Fruit fly (Drosophila melanogaster): ENCODE data around the gene CG7131.

CG7131 gene

dm6 chr3R:18255281-18255680 lies 33.3 kb downstream of the CG7131 start, which contains the start of the genes Ada2a, Polr2D, Tgs1 and moi (continued):
- TF ChIP-seq CG2116 (GFP tag; optimal IDR thresholded peaks at IDR 0.05) (peak; percentile 66), Xbp1 (GFP tag; optimal IDR thresholded peaks at IDR 0.05) (no peak), nau (GFP tag; optimal IDR thresholded peaks at IDR 0.05) (no peak), Sry-δ (GFP tag; optimal IDR thresholded peaks at IDR 0.05) (peak; percentile 92), Usf (GFP tag; optimal IDR thresholded peaks at IDR 0.05) (no peak), CG11456 (GFP tag; IDR thresholded peaks at IDR 0.05) (no peak), zen2 (GFP tag; IDR thresholded peaks at IDR 0.05; ENCODE audit: partially characterized antibody) (peak; percentile 51; the same call in 1 of the 3 replicates), chinmo (GFP tag; IDR thresholded peaks at IDR 0.05; ENCODE audit: partially characterized antibody) (0 out of 4 replicates have a peak, but pooled peaks have one; percentile 73), HmgZ (tag; optimal IDR thresholded peaks at IDR 0.05) (peak; percentile 15), CG18262 (tag; optimal IDR thresholded peaks at IDR 0.05) (no peak), CG17802 (tag; optimal IDR thresholded peaks at IDR 0.05) (no peak), knrl (GFP tag; IDR thresholded peaks at IDR 0.05; ENCODE audit: partially characterized antibody) (peak; percentile 73), CG3847 (GFP tag; IDR thresholded peaks at IDR 0.05) (0 out of 2 replicates have a peak, but pooled peaks have one; percentile 33), CG11504 (tag; optimal IDR thresholded peaks at IDR 0.05) (no peak), stc (GFP tag; IDR thresholded peaks at IDR 0.05) (no peak), CG17612 (GFP tag; IDR thresholded peaks at IDR 0.05) (no peak), sima (GFP tag; optimal IDR thresholded peaks at IDR 0.05) (no peak), tio (GFP tag; optimal IDR thresholded peaks at IDR 0.05) (no peak), ftz-f1 (GFP tag; optimal IDR thresholded peaks at IDR 0.05) (peak; percentile 80), pzg (GFP tag; optimal IDR thresholded peaks at IDR 0.05) (peak; percentile 72), CG10267 (tag; optimal IDR thresholded peaks at IDR 0.05) (no peak), fd102C (GFP tag; optimal IDR thresholded peaks at IDR 0.05) (no peak), sd (tag; optimal IDR thresholded peaks at IDR 0.05) (peak; percentile 40), CG2120 (GFP tag; optimal IDR thresholded peaks at IDR 0.05) (peak; percentile 9)

dm6 chr3R:18252578-18252977 lies 36.0 kb downstream of the CG7131 start, which contains the start of gene CG12320:
CG12320 (minus strand) TSS chr3R:18252734.
- peak; percentile 41 for TF ChIP-seq CG2116 (GFP tag; optimal IDR thresholded peaks at IDR 0.05)
- peak; percentile 2 for TF ChIP-seq HmgZ (tag; optimal IDR thresholded peaks at IDR 0.05)
- TF ChIP-seq Med (GFP tag), result peak; percentile 32
- no peak for TF ChIP-seq CG12391 (tag; optimal IDR thresholded peaks at IDR 0.05)
- TF ChIP-seq CG14710 (tag; optimal IDR thresholded peaks at IDR 0.05), result peak; percentile 34
- no peak for TF ChIP-seq cad (GFP tag; optimal IDR thresholded peaks at IDR 0.05)
- TF ChIP-seq Hey (tag; optimal IDR thresholded peaks at IDR 0.05), result no peak
- no peak for TF ChIP-seq CG2199 (GFP tag; IDR thresholded peaks at IDR 0.05)
- TF ChIP-seq CG13624 (GFP tag; optimal IDR thresholded peaks at IDR 0.05), result no peak
- no peak for TF ChIP-seq ham (GFP tag; IDR thresholded peaks at IDR 0.05)
- TF ChIP-seq maf-S (GFP tag; optimal IDR thresholded peaks at IDR 0.05), result no peak
- TF ChIP-seq hth (optimal IDR thresholded peaks at IDR 0.05), result no peak
- TF ChIP-seq CG6854 (GFP tag; optimal IDR thresholded peaks at IDR 0.05), result no peak
- TF ChIP-seq Scr (GFP tag; IDR thresholded peaks at IDR 0.05; ENCODE audit: partially characterized antibody), result 0 out of 2 replicates have a peak, but pooled peaks have one; percentile 25
- TF ChIP-seq CG3847 (GFP tag; IDR thresholded peaks at IDR 0.05), result peak; percentile 53; the same call in 1 of the 2 replicates
- peak; percentile 10 for TF ChIP-seq CTCF (GFP tag; optimal IDR thresholded peaks at IDR 0.05)
- TF ChIP-seq CG5180 (GFP tag; optimal IDR thresholded peaks at IDR 0.05), result no peak
- TF ChIP-seq CG1602 (GFP tag; optimal IDR thresholded peaks at IDR 0.05), result no peak
- TF ChIP-seq CG18262 (tag; optimal IDR thresholded peaks at IDR 0.05), result no peak
- TF ChIP-seq Sry-δ (GFP tag; optimal IDR thresholded peaks at IDR 0.05), result peak; percentile 41
- 0 out of 3 replicates have a peak, but pooled peaks have one; percentile 28 for TF ChIP-seq Opbp (GFP tag; IDR thresholded peaks at IDR 0.05; ENCODE audit: partially characterized antibody)
- TF ChIP-seq hkb (optimal IDR thresholded peaks at IDR 0.05), result no peak
- no peak for TF ChIP-seq hkb (GFP tag; IDR thresholded peaks at IDR 0.05)
- no peak for TF ChIP-seq CG10209 (GFP tag; optimal IDR thresholded peaks at IDR 0.05)
- TF ChIP-seq E2f2 (GFP tag; IDR thresholded peaks at IDR 0.05), result peak; percentile 94
- no peak for TF ChIP-seq z (GFP tag; IDR thresholded peaks at IDR 0.05)
- no peak for TF ChIP-seq Dad (GFP tag; optimal IDR thresholded peaks at IDR 0.05)
- no peak for TF ChIP-seq CG7987 (GFP tag; optimal IDR thresholded peaks at IDR 0.05)
- no peak for TF ChIP-seq CG10366 (GFP tag; IDR thresholded peaks at IDR 0.05)
- TF ChIP-seq D (optimal IDR thresholded peaks at IDR 0.05), result no peak
- TF ChIP-seq D (GFP tag; optimal IDR thresholded peaks at IDR 0.05), result no peak
- TF ChIP-seq Rfx (GFP tag; IDR thresholded peaks at IDR 0.05), result no peak

Measured in whole organism, embryonic.